Fruit fly (Drosophila melanogaster) whole organism, embryonic: ENCODE data around the gene CG8460.

Experiments used
- Bgb ChIP-seq: fragments of 200-800 bp; sonication (Bioruptor generic); IDR thresholded peaks from 2 replicates; pipeline ENCODE4 v1.3.6; 2022; ENCODE audit warnings: missing biosample characterization, missing genetic modification characterization; ENCODE audit not compliant: partially characterized antibody
- C15 ChIP-seq: fragments of 200-800 bp; sonication (Bioruptor generic); IDR thresholded peaks from 3 replicates; pipeline ENCODE4 v1.3.6; 2022; ENCODE audit warnings: missing biosample characterization, missing genetic modification characterization
- CG10209 ChIP-seq: fragments of 200-800 bp; sonication (Bioruptor generic); optimal IDR thresholded peaks from 3 replicates; lab custom pipeline; 2017; ENCODE audit warnings: missing biosample characterization, mild to moderate bottlenecking, missing genetic modification characterization, missing genetic modification reagents
- CG1024 ChIP-seq: fragments of 200-800 bp; sonication (Bioruptor generic); IDR thresholded peaks from 2 replicates; pipeline ENCODE4 v1.3.6; 2022; ENCODE audit warnings: missing biosample characterization, missing genetic modification characterization
- CG10959 ChIP-seq: fragments of 200-800 bp; sonication (Bioruptor generic); IDR thresholded peaks from 2 replicates; pipeline ENCODE4 v1.3.6; 2022; ENCODE audit warnings: missing biosample characterization, missing genetic modification characterization
- CG12071 ChIP-seq: fragments of 200-800 bp; sonication (Bioruptor generic); optimal IDR thresholded peaks from 3 replicates; lab custom pipeline; 2018; ENCODE audit warnings: missing biosample characterization, mild to moderate bottlenecking, missing genetic modification characterization
- CG12104 ChIP-seq: fragments of 200-800 bp; sonication (Bioruptor generic); optimal IDR thresholded peaks from 3 replicates; lab custom pipeline; 2016; ENCODE audit warnings: missing biosample characterization, missing genetic modification characterization
- CG12236 ChIP-seq: fragments of 200-800 bp; sonication (Bioruptor generic); optimal IDR thresholded peaks from 2 replicates; lab custom pipeline; 2016; ENCODE audit warnings: missing biosample characterization, missing genetic modification characterization
- CG16813 ChIP-seq: fragments of 200-800 bp; sonication (Bioruptor generic); IDR thresholded peaks from 3 replicates; pipeline ENCODE4 v1.3.6; 2022; ENCODE audit warnings: missing biosample characterization, missing genetic modification characterization; ENCODE audit not compliant: partially characterized antibody
- CG17568 ChIP-seq: fragments of 200-800 bp; sonication (Bioruptor generic); optimal IDR thresholded peaks from 2 replicates; lab custom pipeline; 2018; ENCODE audit warnings: missing biosample characterization, mild to moderate bottlenecking, missing genetic modification characterization, moderate library complexity
- CG2678 ChIP-seq: fragments of 200-800 bp; sonication (Bioruptor generic); optimal IDR thresholded peaks from 3 replicates; lab custom pipeline; 2019; ENCODE audit warnings: missing biosample characterization, mild to moderate bottlenecking, missing genetic modification characterization, moderate library complexity
- CG2889 ChIP-seq: fragments of 200-800 bp; sonication (Bioruptor generic); IDR thresholded peaks from 3 replicates; pipeline ENCODE4 v1.3.6; 2022; ENCODE audit warnings: missing biosample characterization, missing genetic modification characterization
- CG3281 ChIP-seq: fragments of 200-800 bp; sonication (Bioruptor generic); optimal IDR thresholded peaks from 3 replicates; lab custom pipeline; 2017; ENCODE audit warnings: missing biosample characterization, mild to moderate bottlenecking, missing genetic modification characterization
- CG34376 ChIP-seq: fragments of 200-800 bp; sonication (Bioruptor generic); optimal IDR thresholded peaks from 2 replicates; lab custom pipeline; 2018; ENCODE audit warnings: missing biosample characterization, mild to moderate bottlenecking, missing genetic modification characterization
- CG4282 ChIP-seq: fragments of 200-800 bp; sonication (Bioruptor generic); optimal IDR thresholded peaks from 2 replicates; lab custom pipeline; 2016; ENCODE audit warnings: missing biosample characterization, missing genetic modification characterization
- CG4360 ChIP-seq: fragments of 200-800 bp; sonication (Bioruptor generic); IDR thresholded peaks from 2 replicates; pipeline ENCODE4 v1.3.6; 2022; ENCODE audit warnings: missing biosample characterization, missing genetic modification characterization
- CG5180 ChIP-seq: fragments of 200-800 bp; sonication (Bioruptor generic); optimal IDR thresholded peaks from 3 replicates; lab custom pipeline; 2017; ENCODE audit warnings: missing biosample characterization, missing genetic modification characterization, mild to moderate bottlenecking, moderate library complexity, missing genetic modification reagents
- CG5953 ChIP-seq: fragments of 200-800 bp; sonication (Bioruptor generic); IDR thresholded peaks from 2 replicates; pipeline ENCODE4 v1.3.6; 2022; ENCODE audit warnings: missing biosample characterization, missing genetic modification characterization
- CG6854 ChIP-seq: fragments of 200-800 bp; sonication (Bioruptor generic); optimal IDR thresholded peaks from 3 replicates; lab custom pipeline; 2017; ENCODE audit warnings: missing biosample characterization, mild to moderate bottlenecking, missing genetic modification characterization
- CG9932 ChIP-seq: fragments of 200-800 bp; sonication (Bioruptor generic); IDR thresholded peaks from 2 replicates; pipeline ENCODE4 v1.3.6; 2022; ENCODE audit warnings: missing biosample characterization, missing genetic modification characterization
- CrebB ChIP-seq: fragments of 200-800 bp; sonication (Bioruptor generic); optimal IDR thresholded peaks from 3 replicates; lab custom pipeline; 2018; ENCODE audit warnings: missing biosample characterization, mild to moderate bottlenecking, missing genetic modification characterization
- D ChIP-seq, 2 experiments: fragments of 200-800 bp in 1 of 2; fragments of >200 bp in 1 of 2; sonication (Bioruptor generic) in 1 of 2; optimal IDR thresholded peaks; 2 replicates in 1 of 2; 3 replicates in 1 of 2; lab custom pipeline; 2017; ENCODE audit warnings: mild to moderate bottlenecking in 1 of 2, missing biosample characterization in 1 of 2, missing genetic modification characterization in 1 of 2, missing genetic modification reagents in 1 of 2
- D19B ChIP-seq: fragments of 200-800 bp; sonication (Bioruptor generic); optimal IDR thresholded peaks from 2 replicates; lab custom pipeline; 2017; ENCODE audit warnings: missing biosample characterization, mild to moderate bottlenecking, missing genetic modification characterization
- Dbx ChIP-seq: fragments of 200-800 bp; sonication (Bioruptor generic); IDR thresholded peaks from 3 replicates; pipeline ENCODE4 v1.3.6; 2022; ENCODE audit warnings: missing biosample characterization, missing genetic modification characterization
- E2f2 ChIP-seq: fragments of 200-800 bp; sonication (Bioruptor generic); IDR thresholded peaks from 2 replicates; pipeline ENCODE4 v1.3.6; 2022; ENCODE audit warnings: missing biosample characterization, missing genetic modification characterization
- Kr ChIP-seq: fragments of 200-800 bp; sonication (Bioruptor generic); optimal IDR thresholded peaks from 2 replicates; lab custom pipeline; 2017; ENCODE audit warnings: missing biosample characterization, mild to moderate bottlenecking, missing genetic modification characterization
- Lpt ChIP-seq: fragments of >200 bp; optimal IDR thresholded peaks from 2 replicates; lab custom pipeline; 2018; ENCODE audit warnings: missing biosample characterization, missing genetic modification characterization
- MBD-R2 ChIP-seq: fragments of 200-800 bp; sonication (Bioruptor generic); IDR thresholded peaks from 2 replicates; pipeline ENCODE4 v1.3.6; 2022; ENCODE audit warnings: missing biosample characterization, missing genetic modification characterization
- Opbp ChIP-seq: fragments of 200-800 bp; sonication (Bioruptor generic); IDR thresholded peaks from 3 replicates; pipeline ENCODE4 v1.3.6; 2022; ENCODE audit warnings: missing biosample characterization, missing genetic modification characterization; ENCODE audit not compliant: partially characterized antibody
- Pdp1 ChIP-seq, 2 experiments: fragments of 200-800 bp; sonication (Bioruptor generic); optimal IDR thresholded peaks; 3 replicates each; lab custom pipeline; 2016; ENCODE audit warnings: missing biosample characterization in 2 of 2, missing genetic modification characterization in 2 of 2, mild to moderate bottlenecking in 1 of 2, moderate library complexity in 1 of 2
- Sox102F ChIP-seq: fragments of 200-800 bp; sonication (Bioruptor generic); optimal IDR thresholded peaks from 2 replicates; lab custom pipeline; 2018; ENCODE audit warnings: missing biosample characterization, mild to moderate bottlenecking, missing genetic modification characterization, moderate library complexity
- Xbp1 ChIP-seq: fragments of 200-800 bp; sonication (Bioruptor generic); optimal IDR thresholded peaks from 3 replicates; lab custom pipeline; 2016; ENCODE audit warnings: missing biosample characterization, mild to moderate bottlenecking, missing genetic modification characterization
- ab ChIP-seq: fragments of 200-800 bp; sonication (Bioruptor generic); optimal IDR thresholded peaks from 2 replicates; lab custom pipeline; 2016; ENCODE audit warnings: missing biosample characterization, missing genetic modification characterization
- aop ChIP-seq: fragments of 200-800 bp; sonication (Bioruptor generic); IDR thresholded peaks from 2 replicates; pipeline ENCODE4 v1.3.6; 2022; ENCODE audit warnings: missing biosample characterization, missing genetic modification characterization
- az2 ChIP-seq: fragments of 200-800 bp; sonication (Bioruptor generic); optimal IDR thresholded peaks from 3 replicates; lab custom pipeline; 2016; ENCODE audit warnings: missing biosample characterization, missing genetic modification characterization
- chm ChIP-seq: fragments of 200-800 bp; sonication (Bioruptor generic); IDR thresholded peaks from 2 replicates; pipeline ENCODE4 v1.3.6; 2022; ENCODE audit warnings: missing biosample characterization, missing genetic modification characterization
- chn ChIP-seq: fragments of 200-800 bp; sonication (Bioruptor generic); optimal IDR thresholded peaks from 2 replicates; lab custom pipeline; 2016; ENCODE audit warnings: missing biosample characterization, missing genetic modification characterization
- crp ChIP-seq, 2 experiments: fragments of 200-800 bp; sonication (Bioruptor generic); optimal IDR thresholded peaks; 2 replicates in 1 of 2; 3 replicates in 1 of 2; lab custom pipeline; 2017; ENCODE audit warnings: missing biosample characterization in 2 of 2, missing genetic modification characterization in 2 of 2, mild to moderate bottlenecking in 1 of 2, moderate library complexity in 1 of 2
- gcm2 ChIP-seq: fragments of 200-800 bp; sonication (Bioruptor generic); optimal IDR thresholded peaks from 2 replicates; lab custom pipeline; 2016; ENCODE audit warnings: missing biosample characterization, missing genetic modification characterization
- hbn ChIP-seq: fragments of 200-800 bp; sonication (Bioruptor generic); IDR thresholded peaks from 2 replicates; pipeline ENCODE4 v1.3.6; 2022; ENCODE audit warnings: missing biosample characterization, missing genetic modification characterization; ENCODE audit not compliant: partially characterized antibody
- jing ChIP-seq: fragments of 200-800 bp; sonication (Bioruptor generic); optimal IDR thresholded peaks from 2 replicates; lab custom pipeline; 2018; ENCODE audit warnings: missing biosample characterization, mild to moderate bottlenecking, missing genetic modification characterization
- psq ChIP-seq: fragments of 200-800 bp; sonication (Bioruptor generic); optimal IDR thresholded peaks from 2 replicates; lab custom pipeline; 2017; ENCODE audit warnings: missing biosample characterization, missing genetic modification characterization
- run ChIP-seq: fragments of 200-800 bp; sonication (Bioruptor generic); optimal IDR thresholded peaks from 3 replicates; lab custom pipeline; 2018; ENCODE audit warnings: missing biosample characterization, mild to moderate bottlenecking, missing genetic modification characterization
- schlank ChIP-seq: fragments of 200-800 bp; sonication (Bioruptor generic); optimal IDR thresholded peaks from 2 replicates; lab custom pipeline; 2018; ENCODE audit warnings: missing biosample characterization, mild to moderate bottlenecking, missing genetic modification characterization
- slp2 ChIP-seq: fragments of 200-800 bp; sonication (Bioruptor generic); optimal IDR thresholded peaks from 2 replicates; lab custom pipeline; 2016; ENCODE audit warnings: missing biosample characterization, missing genetic modification characterization
- sna ChIP-seq: fragments of 200-800 bp; sonication (Bioruptor generic); IDR thresholded peaks from 2 replicates; pipeline ENCODE4 v1.3.6; 2022; ENCODE audit warnings: missing biosample characterization, missing genetic modification characterization; ENCODE audit not compliant: partially characterized antibody
- stwl ChIP-seq: fragments of 200-800 bp; sonication (Bioruptor generic); optimal IDR thresholded peaks from 3 replicates; lab custom pipeline; 2018; ENCODE audit warnings: missing biosample characterization, mild to moderate bottlenecking, missing genetic modification characterization, moderate library complexity
- tap ChIP-seq: fragments of 200-800 bp; optimal IDR thresholded peaks from 3 replicates; lab custom pipeline; 2019; ENCODE audit warnings: missing biosample characterization, mild to moderate bottlenecking, missing genetic modification characterization, moderate library complexity
- twi ChIP-seq: fragments of 200-800 bp; optimal IDR thresholded peaks from 2 replicates; lab custom pipeline; 2019; ENCODE audit warnings: missing biosample characterization, mild to moderate bottlenecking, missing genetic modification characterization, moderate library complexity
- unpg ChIP-seq: fragments of 200-800 bp; sonication (Bioruptor generic); optimal IDR thresholded peaks from 3 replicates; lab custom pipeline; 2018; ENCODE audit warnings: missing biosample characterization, mild to moderate bottlenecking, missing genetic modification characterization, moderate library complexity

CG8460 gene

dm6 chr2L:8198757-8199156 lies 1.8 kb downstream of the CG8460 start, which contains the start of gene PGAP5 (continued):
- TF ChIP-seq CG9932, result no peak
- TF ChIP-seq az2, result no peak
- no peak for TF ChIP-seq Lpt (GFP tag; lab: Kevin White, UChicago)
- TF ChIP-seq CG4360, result no peak
- no peak for TF ChIP-seq C15 (GFP tag; lab: Robert Waterston, UW)
- TF ChIP-seq run, result no peak
- TF ChIP-seq Xbp1, result no peak
- peak in 1 of 2 experiments; percentile 54 for TF ChIP-seq Pdp1 (GFP tag; optimal IDR thresholded peaks at IDR 0.05; lab: Kevin White, UChicago)
- no peak for TF ChIP-seq CG1024 (GFP tag; lab: Robert Waterston, UW)
- no peak for TF ChIP-seq CG12104 (GFP tag; lab: Kevin White, UChicago)
- no peak for TF ChIP-seq CG5953 (GFP tag; lab: Robert Waterston, UW)
- TF ChIP-seq CG17568 (GFP tag; lab: Kevin White, UChicago), result no peak
- peak; percentile 90 for TF ChIP-seq CG16813 (GFP tag; lab: Robert Waterston, UW)
- TF ChIP-seq aop (GFP tag; lab: Robert Waterston, UW), result peak; percentile 22; the same call in 1 of the 2 replicates
- no peak for TF ChIP-seq slp2 (GFP tag; lab: Kevin White, UChicago)
- no peak for TF ChIP-seq schlank
- no peak for TF ChIP-seq tap (tag; lab: Kevin White, UChicago)
- no peak for TF ChIP-seq twi (tag; lab: Kevin White, UChicago)
- TF ChIP-seq CG6854 (GFP tag; lab: Kevin White, UChicago), result no peak
- peak; percentile 93 for TF ChIP-seq MBD-R2 (GFP tag; lab: Robert Waterston, UW)
- no peak for TF ChIP-seq Sox102F (GFP tag; lab: Kevin White, UChicago)
- TF ChIP-seq sna, result peak; percentile 95
- TF ChIP-seq hbn (GFP tag; lab: Robert Waterston, UW), result peak; percentile 98
- TF ChIP-seq stwl, result peak; percentile 52
- no peak for TF ChIP-seq CG2889 (GFP tag; lab: Robert Waterston, UW)
- no peak for TF ChIP-seq D19B (GFP tag; lab: Kevin White, UChicago)
- no peak for TF ChIP-seq CG5180 (GFP tag; lab: Kevin White, UChicago)
- TF ChIP-seq Bgb (GFP tag; lab: Robert Waterston, UW), result peak; percentile 95
- no peak for TF ChIP-seq chn (GFP tag; lab: Kevin White, UChicago)
- TF ChIP-seq E2f2 (GFP tag; lab: Robert Waterston, UW), result peak; percentile 99
- no peak for TF ChIP-seq ab
- peak; percentile 76; the same call in 2 of the 3 replicates for TF ChIP-seq Dbx (GFP tag; lab: Robert Waterston, UW)
- TF ChIP-seq unpg (GFP tag; lab: Kevin White, UChicago), result no peak
- no peak for TF ChIP-seq jing (GFP tag; lab: Kevin White, UChicago)
- TF ChIP-seq Opbp (GFP tag; lab: Robert Waterston, UW), result peak; percentile 93
- TF ChIP-seq gcm2 (GFP tag; lab: Kevin White, UChicago), result peak; percentile 34
- no peak for TF ChIP-seq CG12071
- TF ChIP-seq CG10209 (GFP tag; lab: Kevin White, UChicago), result no peak
- no peak for TF ChIP-seq CG2678
- peak; percentile 24 for TF ChIP-seq CG34376 (GFP tag; lab: Kevin White, UChicago)
- peak in 1 of 2 experiments; percentile 2 for TF ChIP-seq crp (GFP tag; optimal IDR thresholded peaks at IDR 0.05; lab: Kevin White, UChicago)
- TF ChIP-seq Kr, result no peak
- no peak for TF ChIP-seq chm (GFP tag; lab: Robert Waterston, UW)
- no peak for TF ChIP-seq CrebB (tag; lab: Kevin White, UChicago)
- no peak for TF ChIP-seq CG12236
- TF ChIP-seq CG10959 (GFP tag; lab: Robert Waterston, UW), result no peak
- no peak for TF ChIP-seq CG3281 (GFP tag; lab: Kevin White, UChicago)
- no peak for TF ChIP-seq psq
- no peak for TF ChIP-seq CG4282 (GFP tag; lab: Kevin White, UChicago)
- TF ChIP-seq D (optimal IDR thresholded peaks at IDR 0.05; lab: Kevin White, UChicago), result no peak
- no peak for TF ChIP-seq D (GFP tag; optimal IDR thresholded peaks at IDR 0.05; lab: Kevin White, UChicago)
